Fruit fly (Drosophila melanogaster): ENCODE measurements around the gene glec.

The glec gene

dm6 chr3R:21856098-21856872 lies at the start of gene glec (continued):
- TF ChIP-seq gfzf (GFP tag; optimal IDR thresholded peaks at IDR 0.05), result peak; percentile 92
- TF ChIP-seq CG30020 (tag; optimal IDR thresholded peaks at IDR 0.05), result no peak
- TF ChIP-seq esg (GFP tag; conservative IDR thresholded peaks at IDR 0.05), result 0 out of 2 replicates have a peak, but pooled peaks have one; percentile 6
- TF ChIP-seq ara (GFP tag; IDR thresholded peaks at IDR 0.05), result peak; percentile 45; the same call in 1 of the 2 replicates
- peak; percentile 87 for TF ChIP-seq NC2β (GFP tag; optimal IDR thresholded peaks at IDR 0.05)
- TF ChIP-seq CG13775 (GFP tag; optimal IDR thresholded peaks at IDR 0.05), result peak; percentile 53
- no peak for TF ChIP-seq sens-2 (GFP tag; IDR thresholded peaks at IDR 0.05)
- peak; percentile 34 for TF ChIP-seq Deaf1 (tag; optimal IDR thresholded peaks at IDR 0.05)
- peak; percentile 53 for TF ChIP-seq CG12071 (GFP tag; optimal IDR thresholded peaks at IDR 0.05)
- TF ChIP-seq nerfin-1 (tag; optimal IDR thresholded peaks at IDR 0.05), result no peak
- TF ChIP-seq sd (tag; optimal IDR thresholded peaks at IDR 0.05), result no peak
- TF ChIP-seq CG33213 (GFP tag; optimal IDR thresholded peaks at IDR 0.05), result peak; percentile 63
- no peak for TF ChIP-seq prd (optimal IDR thresholded peaks at IDR 0.05)
- TF ChIP-seq prd (GFP tag; IDR thresholded peaks at IDR 0.05), result peak; percentile 24; the same call in 2 of the 3 replicates
- TF ChIP-seq Xrp1 (GFP tag; IDR thresholded peaks at IDR 0.05), result peak; percentile 50; the same call in 1 of the 2 replicates
- peak; percentile 45 for TF ChIP-seq CG17912 (GFP tag; optimal IDR thresholded peaks at IDR 0.05)
- TF ChIP-seq Sox100B (GFP tag; optimal IDR thresholded peaks at IDR 0.05), result peak; percentile 2
- TF ChIP-seq amos (GFP tag; IDR thresholded peaks at IDR 0.05; ENCODE audit: partially characterized antibody), result peak; percentile 49; the same call in 1 of the 2 replicates
- TF ChIP-seq abd-A (tag; optimal IDR thresholded peaks at IDR 0.05), result peak; percentile 72
- TF ChIP-seq CG12769 (tag; optimal IDR thresholded peaks at IDR 0.05), result peak; percentile 77
- TF ChIP-seq E2f1 (GFP tag; IDR thresholded peaks at IDR 0.05), result peak; percentile 8; the same call in 1 of the 2 replicates
- TF ChIP-seq Dref (GFP tag; IDR thresholded peaks at IDR 0.05), result no peak
- TF ChIP-seq YL-1 (GFP tag; optimal IDR thresholded peaks at IDR 0.05), result peak; percentile 38
- peak in 1 of 2 experiments; percentile 41 for TF ChIP-seq insv (GFP tag; optimal IDR thresholded peaks at IDR 0.05)
- TF ChIP-seq CG11456 (GFP tag; IDR thresholded peaks at IDR 0.05), result 0 out of 3 replicates have a peak, but pooled peaks have one; percentile 37
- peak; percentile 11 for TF ChIP-seq CG12236 (GFP tag; optimal IDR thresholded peaks at IDR 0.05)
- peak; percentile 46; the same call in 1 of the 2 replicates for TF ChIP-seq slbo (GFP tag; IDR thresholded peaks at IDR 0.05)
- TF ChIP-seq Myb (GFP tag; optimal IDR thresholded peaks at IDR 0.05), result peak; percentile 9
- no peak for TF ChIP-seq klu (GFP tag; IDR thresholded peaks at IDR 0.05)
- peak; percentile 23; the same call in 1 of the 2 replicates for TF ChIP-seq Ptx1 (GFP tag; IDR thresholded peaks at IDR 0.05)
- no peak for TF ChIP-seq ro (GFP tag; IDR thresholded peaks at IDR 0.05)
- TF ChIP-seq CG14860 (GFP tag; IDR thresholded peaks at IDR 0.05; ENCODE audit: partially characterized antibody), result no peak
- TF ChIP-seq jumu (GFP tag; optimal IDR thresholded peaks at IDR 0.05), result no peak
- TF ChIP-seq onecut (GFP tag; IDR thresholded peaks at IDR 0.05), result peak; percentile 62
- TF ChIP-seq repo (GFP tag; optimal IDR thresholded peaks at IDR 0.05), result peak; percentile 0
- peak; percentile 73 for TF ChIP-seq Opbp (GFP tag; IDR thresholded peaks at IDR 0.05; ENCODE audit: partially characterized antibody)
- no peak for TF ChIP-seq Sin3A (optimal IDR thresholded peaks at IDR 0.05)
- peak; percentile 90 for TF ChIP-seq ci (GFP tag; IDR thresholded peaks at IDR 0.05)
- no peak for TF ChIP-seq Dip2 (GFP tag; IDR thresholded peaks at IDR 0.05)
- no peak for TF ChIP-seq sima (GFP tag; optimal IDR thresholded peaks at IDR 0.05)
- peak; percentile 8 for TF ChIP-seq B-H2 (GFP tag; optimal IDR thresholded peaks at IDR 0.05)
- TF ChIP-seq CG1024 (GFP tag; IDR thresholded peaks at IDR 0.05), result peak; percentile 45; the same call in 1 of the 2 replicates
- peak; percentile 1 for TF ChIP-seq CG12299 (tag; optimal IDR thresholded peaks at IDR 0.05)
- TF ChIP-seq CG34224 (GFP tag; IDR thresholded peaks at IDR 0.05; ENCODE audit: partially characterized antibody), result peak; percentile 47; the same call in 1 of the 3 replicates
- peak; percentile 28 for TF ChIP-seq NfI (GFP tag; optimal IDR thresholded peaks at IDR 0.05)
- no peak for TF ChIP-seq eyg (GFP tag; optimal IDR thresholded peaks at IDR 0.05)
- TF ChIP-seq CTCF (GFP tag; optimal IDR thresholded peaks at IDR 0.05), result peak; percentile 19
- no peak for TF ChIP-seq fd102C (GFP tag; optimal IDR thresholded peaks at IDR 0.05)
- TF ChIP-seq CG16779 (GFP tag; IDR thresholded peaks at IDR 0.05), result no peak
- peak; percentile 14 for TF ChIP-seq Dad (GFP tag; optimal IDR thresholded peaks at IDR 0.05)
